Fruit fly (Drosophila melanogaster): ENCODE measurements around the gene SNF4Agamma.

SNF4Agamma gene

DNA sequence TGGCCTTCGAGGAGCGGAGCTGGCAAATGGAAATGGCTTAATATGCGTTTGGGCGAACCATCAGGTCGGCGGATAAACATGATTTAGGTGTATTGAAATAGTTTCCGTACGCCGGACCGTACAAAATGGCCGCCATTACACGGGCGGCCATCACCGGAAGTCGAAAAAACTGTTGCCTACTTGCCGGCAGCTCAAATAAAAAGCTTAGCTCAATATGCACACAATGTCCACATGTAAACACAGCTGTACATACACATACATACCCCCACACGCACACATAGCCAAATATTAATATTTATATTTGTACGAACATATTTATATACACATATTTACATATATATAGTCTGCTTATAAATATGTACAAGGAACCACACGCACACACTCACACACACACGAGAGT lies 122.6 kb downstream of the SNF4Agamma start (continued):
- TF ChIP-seq CG15269 (tag; optimal IDR thresholded peaks at IDR 0.05) (no peak), da (GFP tag; optimal IDR thresholded peaks at IDR 0.05) (no peak), crp (GFP tag; optimal IDR thresholded peaks at IDR 0.05) (no peak), Mad (GFP tag; optimal IDR thresholded peaks at IDR 0.05) (peak; percentile 13), CG31224 (GFP tag; IDR thresholded peaks at IDR 0.05) (no peak), otp (GFP tag; IDR thresholded peaks at IDR 0.05) (peak; percentile 68; the same call in 2 of the 3 replicates), ash1 (GFP tag; optimal IDR thresholded peaks at IDR 0.05) (no peak), E2f1 (GFP tag; IDR thresholded peaks at IDR 0.05) (no peak), chinmo (GFP tag; IDR thresholded peaks at IDR 0.05; ENCODE audit: partially characterized antibody) (no peak), CG4617 (GFP tag; optimal IDR thresholded peaks at IDR 0.05; ENCODE audit: borderline replicate concordance) (no peak), fu2 (GFP tag; optimal IDR thresholded peaks at IDR 0.05) (no peak), tna (GFP tag; IDR thresholded peaks at IDR 0.05; ENCODE audit: partially characterized antibody) (no peak), tap (tag; optimal IDR thresholded peaks at IDR 0.05) (no peak), Atf6 (GFP tag; IDR thresholded peaks at IDR 0.05) (peak; percentile 56; the same call in 1 of the 2 replicates), slbo (GFP tag; IDR thresholded peaks at IDR 0.05) (no peak), CG12391 (tag; optimal IDR thresholded peaks at IDR 0.05) (peak; percentile 35), Ets65A (GFP tag) (no peak), sens-2 (GFP tag; IDR thresholded peaks at IDR 0.05) (0 out of 2 replicates have a peak, but pooled peaks have one; percentile 34), CG15073 (GFP tag; optimal IDR thresholded peaks at IDR 0.05) (no peak), prd (optimal IDR thresholded peaks at IDR 0.05) (no peak), prd (GFP tag; IDR thresholded peaks at IDR 0.05) (peak; percentile 25; the same call in 1 of the 3 replicates), HLHmδ (GFP tag; optimal IDR thresholded peaks at IDR 0.05) (no peak), CG13775 (GFP tag; optimal IDR thresholded peaks at IDR 0.05) (peak; percentile 40), CG6175 (GFP tag; IDR thresholded peaks at IDR 0.05) (no peak), unpg (GFP tag; optimal IDR thresholded peaks at IDR 0.05) (peak; percentile 48), CG6654 (GFP tag; optimal IDR thresholded peaks at IDR 0.05) (no peak), CG12942 (GFP tag; optimal IDR thresholded peaks at IDR 0.05) (no peak), Scr (GFP tag; IDR thresholded peaks at IDR 0.05; ENCODE audit: partially characterized antibody) (no peak), ttk (GFP tag; IDR thresholded peaks at IDR 0.05) (0 out of 2 replicates have a peak, but pooled peaks have one; percentile 24), CG17829 (tag; optimal IDR thresholded peaks at IDR 0.05) (peak; percentile 1), ken (GFP tag; IDR thresholded peaks at IDR 0.05) (0 out of 3 replicates have a peak, but pooled peaks have one; percentile 44), zfh2 (GFP tag; optimal IDR thresholded peaks at IDR 0.05) (no peak), CG12769 (tag; optimal IDR thresholded peaks at IDR 0.05) (no peak), CG14860 (GFP tag; IDR thresholded peaks at IDR 0.05; ENCODE audit: partially characterized antibody) (no peak), ind (GFP tag; optimal IDR thresholded peaks at IDR 0.05) (no peak), crc (GFP tag; optimal IDR thresholded peaks at IDR 0.05) (no peak), cas (GFP tag; IDR thresholded peaks at IDR 0.05) (0 out of 2 replicates have a peak, but pooled peaks have one; percentile 17), CG7271 (tag; optimal IDR thresholded peaks at IDR 0.05) (no peak), Lpt (GFP tag; optimal IDR thresholded peaks at IDR 0.05) (no peak), hb (GFP tag; IDR thresholded peaks at IDR 0.05; ENCODE audit: partially characterized antibody) (no peak), ham (GFP tag; IDR thresholded peaks at IDR 0.05) (no peak), CG16779 (GFP tag; IDR thresholded peaks at IDR 0.05) (no peak), kni (GFP tag; optimal IDR thresholded peaks at IDR 0.05) (no peak), CG8944 (GFP tag; optimal IDR thresholded peaks at IDR 0.05) (no peak), Poxn (GFP tag; IDR thresholded peaks at IDR 0.05) (no peak), CG18476 (GFP tag; optimal IDR thresholded peaks at IDR 0.05) (no peak), az2 (GFP tag; optimal IDR thresholded peaks at IDR 0.05) (no peak), Fer3 (tag; optimal IDR thresholded peaks at IDR 0.05) (peak; percentile 40), CG10366 (GFP tag; IDR thresholded peaks at IDR 0.05) (no peak), CG12236 (GFP tag; optimal IDR thresholded peaks at IDR 0.05) (no peak), CkIIα-i1 (GFP tag; IDR thresholded peaks at IDR 0.05) (no peak), CG10654 (GFP tag; optimal IDR thresholded peaks at IDR 0.05) (no peak)
